Fruit fly (Drosophila melanogaster): ENCODE data around the gene toc.

The toc gene

DNA sequence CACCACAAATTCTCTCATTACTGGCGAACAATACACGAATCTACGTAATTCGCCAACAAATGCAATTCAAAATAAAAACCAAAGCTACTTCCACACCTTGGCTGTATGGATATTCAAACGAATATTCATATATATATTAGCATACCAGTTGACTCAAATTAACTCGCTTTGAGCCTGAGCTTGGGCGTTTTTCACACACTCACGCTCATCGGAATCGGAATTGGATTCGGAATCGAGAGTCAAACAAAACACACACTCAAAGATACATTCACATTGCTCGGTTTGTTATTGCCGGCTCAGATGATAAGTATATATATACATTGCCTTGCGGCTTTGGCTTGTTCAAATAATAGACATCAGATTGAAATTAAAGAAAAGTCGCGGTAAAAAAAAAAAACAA lies 22.4 kb downstream of the toc start:
- no peak for TF ChIP-seq CG32264 (GFP tag; optimal IDR thresholded peaks at IDR 0.05)
- TF ChIP-seq dl (GFP tag; optimal IDR thresholded peaks at IDR 0.05; ENCODE audit: insufficient read depth in 1 of 2, partially characterized antibody in 2 of 2) = no peak
- no peak for TF ChIP-seq Dfd (GFP tag; optimal IDR thresholded peaks at IDR 0.05)
- TF ChIP-seq Jra (GFP tag; optimal IDR thresholded peaks at IDR 0.05) = no peak
- no peak for TF ChIP-seq h (GFP tag; optimal IDR thresholded peaks at IDR 0.05)
- no peak for TF ChIP-seq HLH106 (tag; optimal IDR thresholded peaks at IDR 0.05)
- TF ChIP-seq Abd-B (GFP tag; optimal IDR thresholded peaks at IDR 0.05) = no peak
- TF ChIP-seq Dif (GFP tag; optimal IDR thresholded peaks at IDR 0.05; ENCODE audit: partially characterized antibody) = no peak
- TF ChIP-seq GATAd (GFP tag; optimal IDR thresholded peaks at IDR 0.05) = no peak
- TF ChIP-seq sv (GFP tag; optimal IDR thresholded peaks at IDR 0.05) = no peak
- no peak for TF ChIP-seq CG9705 (GFP tag; optimal IDR thresholded peaks at IDR 0.05)
- no peak for TF ChIP-seq N (GFP tag; optimal IDR thresholded peaks at IDR 0.05)
- TF ChIP-seq dmrt93B (GFP tag; optimal IDR thresholded peaks at IDR 0.05) = no peak
- TF ChIP-seq fru (GFP tag; optimal IDR thresholded peaks at IDR 0.05) = no peak
- TF ChIP-seq sage (GFP tag; optimal IDR thresholded peaks at IDR 0.05) = no peak
- TF ChIP-seq foxo (GFP tag; optimal IDR thresholded peaks at IDR 0.05) = no peak
- no peak for TF ChIP-seq woc (GFP tag; optimal IDR thresholded peaks at IDR 0.05)
- TF ChIP-seq Vsx2 (GFP tag; optimal IDR thresholded peaks at IDR 0.05; ENCODE audit: partially characterized antibody) = no peak

DNA sequence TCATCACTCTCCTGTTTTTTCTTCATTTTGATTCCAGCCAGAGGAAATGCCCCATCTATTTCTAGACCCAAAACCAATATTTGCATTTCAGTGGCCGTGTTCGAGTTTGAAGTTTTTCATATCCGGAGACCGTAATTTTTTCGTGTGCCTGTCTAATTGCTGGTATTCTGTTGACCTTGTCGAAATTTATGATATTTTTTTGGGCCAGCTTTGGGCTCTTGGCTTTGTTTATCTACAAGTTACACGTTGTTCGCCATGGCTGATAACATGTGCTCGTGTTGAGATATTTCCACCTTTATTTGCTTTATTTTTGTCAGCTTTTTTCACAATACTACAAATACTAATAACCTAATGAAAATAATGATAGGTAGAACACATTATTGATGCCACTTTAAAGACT lies 22.8 kb downstream of the toc start:
- TF ChIP-seq Vsx2 (GFP tag; optimal IDR thresholded peaks at IDR 0.05; ENCODE audit: partially characterized antibody) = no peak
- TF ChIP-seq tai (GFP tag; optimal IDR thresholded peaks at IDR 0.05) = no peak
- no peak for TF ChIP-seq HLH106 (tag; optimal IDR thresholded peaks at IDR 0.05)
- TF ChIP-seq Myc (optimal IDR thresholded peaks at IDR 0.05) = no peak
- no peak for TF ChIP-seq Dfd (GFP tag; optimal IDR thresholded peaks at IDR 0.05)
- no peak for TF ChIP-seq GATAd (GFP tag; optimal IDR thresholded peaks at IDR 0.05)
- no peak for TF ChIP-seq foxo (GFP tag; optimal IDR thresholded peaks at IDR 0.05)
- no peak for TF ChIP-seq pan (optimal IDR thresholded peaks at IDR 0.05)
- no peak for TF ChIP-seq psq (GFP tag; optimal IDR thresholded peaks at IDR 0.05)
- no peak for TF ChIP-seq ey (GFP tag; optimal IDR thresholded peaks at IDR 0.05)
- no peak for TF ChIP-seq rgr (GFP tag; optimal IDR thresholded peaks at IDR 0.05)
- TF ChIP-seq dmrt93B (GFP tag; optimal IDR thresholded peaks at IDR 0.05) = no peak

DNA sequence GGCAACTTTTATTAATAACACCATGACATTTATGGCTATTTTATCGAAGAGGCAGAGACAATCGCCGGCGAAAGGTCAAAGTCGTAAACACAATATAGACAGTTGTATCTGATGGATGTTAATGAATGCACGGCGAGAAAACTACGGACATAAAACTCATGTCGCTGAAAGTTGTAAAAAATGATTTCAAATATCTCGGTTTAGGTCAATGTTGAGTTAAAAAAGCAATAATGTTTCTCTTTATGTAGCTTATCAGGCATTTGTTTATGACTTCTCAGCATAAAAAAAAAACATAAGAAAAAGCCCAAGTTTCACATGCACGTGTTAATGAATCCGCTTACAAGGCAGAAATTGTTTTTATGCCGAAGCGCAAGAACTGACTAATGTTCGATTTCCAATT lies 23.3 kb downstream of the toc start:
- no peak for TF ChIP-seq GATAd (GFP tag; optimal IDR thresholded peaks at IDR 0.05)
- no peak for TF ChIP-seq dsf (GFP tag; optimal IDR thresholded peaks at IDR 0.05; ENCODE audit: borderline replicate concordance)
- TF ChIP-seq brk (GFP tag; optimal IDR thresholded peaks at IDR 0.05) = no peak
- TF ChIP-seq ey (GFP tag; optimal IDR thresholded peaks at IDR 0.05) = no peak
- TF ChIP-seq jim (GFP tag; optimal IDR thresholded peaks at IDR 0.05) = no peak
- no peak for TF ChIP-seq Sp1 (GFP tag; optimal IDR thresholded peaks at IDR 0.05)
- TF ChIP-seq Jra (GFP tag; optimal IDR thresholded peaks at IDR 0.05) = no peak
- no peak for TF ChIP-seq sv (GFP tag; optimal IDR thresholded peaks at IDR 0.05)
- no peak for TF ChIP-seq OdsH (GFP tag; optimal IDR thresholded peaks at IDR 0.05)
- no peak for TF ChIP-seq CrebA (GFP tag; optimal IDR thresholded peaks at IDR 0.05; ENCODE audit: borderline replicate concordance)

DNA sequence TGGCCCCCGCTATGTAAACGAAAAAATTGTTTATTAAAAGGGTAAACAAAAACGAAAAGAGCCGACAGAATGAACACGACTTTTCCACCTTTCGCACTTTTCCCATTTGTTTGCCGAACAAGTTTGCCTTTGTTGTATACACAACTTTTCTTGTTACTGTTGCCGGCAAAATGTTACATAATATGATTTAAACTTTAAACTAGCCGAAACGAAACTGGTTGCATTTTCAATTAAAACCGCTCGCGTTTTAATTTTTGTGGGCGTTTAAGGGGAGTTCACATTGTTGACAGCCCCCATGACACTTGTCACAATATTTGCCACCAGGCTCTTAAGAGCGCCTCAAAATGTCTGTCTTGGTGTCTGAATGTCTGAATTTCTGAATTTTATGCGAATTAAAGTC lies 23.8 kb downstream of the toc start:
- TF ChIP-seq dsf (GFP tag; optimal IDR thresholded peaks at IDR 0.05; ENCODE audit: borderline replicate concordance) (no peak), Sp1 (GFP tag; optimal IDR thresholded peaks at IDR 0.05) (no peak), sage (GFP tag; optimal IDR thresholded peaks at IDR 0.05) (no peak), CG9705 (GFP tag; optimal IDR thresholded peaks at IDR 0.05) (no peak), Abd-B (GFP tag; optimal IDR thresholded peaks at IDR 0.05) (no peak), woc (GFP tag; optimal IDR thresholded peaks at IDR 0.05) (no peak), Hr83 (GFP tag; optimal IDR thresholded peaks at IDR 0.05; ENCODE audit: poor library complexity, severe bottlenecking) (no peak), Rel (GFP tag; optimal IDR thresholded peaks at IDR 0.05) (no peak), Rel (tag; optimal IDR thresholded peaks at IDR 0.05) (no peak), lola (GFP tag; optimal IDR thresholded peaks at IDR 0.05) (no peak), Hr78 (GFP tag; optimal IDR thresholded peaks at IDR 0.05) (no peak), dl (GFP tag; optimal IDR thresholded peaks at IDR 0.05; ENCODE audit: insufficient read depth in 1 of 2, partially characterized antibody in 2 of 2) (no peak), Vsx2 (GFP tag; optimal IDR thresholded peaks at IDR 0.05; ENCODE audit: partially characterized antibody) (no peak), sv (GFP tag; optimal IDR thresholded peaks at IDR 0.05) (no peak), Dif (GFP tag; optimal IDR thresholded peaks at IDR 0.05; ENCODE audit: partially characterized antibody) (no peak), Dfd (GFP tag; optimal IDR thresholded peaks at IDR 0.05) (no peak)

All from whole organism, wandering third instar larva.